Fruit fly (Drosophila melanogaster) whole organism, embryonic: ENCODE measurements around the gene Clc.

ENCODE experiments used
- Ada2b ChIP-seq: fragments of 200-800 bp; sonication (Bioruptor generic); IDR thresholded peaks from 2 replicates; pipeline ENCODE4 v1.3.6; 2022; ENCODE audit warnings: missing biosample characterization, missing genetic modification characterization
- Adf1 ChIP-seq: fragments of 200-800 bp; sonication (Bioruptor generic); IDR thresholded peaks from 2 replicates; pipeline ENCODE4 v1.3.6; 2022; ENCODE audit warnings: missing biosample characterization, missing genetic modification characterization
- Atf3 ChIP-seq: fragments of 200-800 bp; sonication (Bioruptor generic); optimal IDR thresholded peaks from 3 replicates; lab custom pipeline; 2016; ENCODE audit warnings: missing biosample characterization, missing genetic modification characterization
- CG10147 ChIP-seq: fragments of 200-800 bp; sonication (Bioruptor generic); optimal IDR thresholded peaks from 2 replicates; lab custom pipeline; 2019; ENCODE audit warnings: missing biosample characterization, mild to moderate bottlenecking, missing genetic modification characterization, moderate library complexity
- CG10979 ChIP-seq: fragments of 200-800 bp; sonication (Bioruptor generic); optimal IDR thresholded peaks from 2 replicates; lab custom pipeline; 2018; ENCODE audit warnings: missing biosample characterization, mild to moderate bottlenecking, missing genetic modification characterization, moderate library complexity
- CG11085 ChIP-seq: fragments of 200-800 bp; sonication (Bioruptor generic); IDR thresholded peaks from 2 replicates; pipeline ENCODE4 v1.3.6; 2022; ENCODE audit warnings: missing biosample characterization, missing genetic modification characterization
- CG13894 ChIP-seq: fragments of 200-800 bp; sonication (Bioruptor generic); optimal IDR thresholded peaks from 3 replicates; lab custom pipeline; 2018; ENCODE audit warnings: missing biosample characterization, mild to moderate bottlenecking, missing genetic modification characterization, moderate library complexity
- CG14014 ChIP-seq: fragments of 200-800 bp; sonication (Bioruptor generic); IDR thresholded peaks from 2 replicates; pipeline ENCODE4 v1.3.6; 2022; ENCODE audit warnings: missing biosample characterization, missing genetic modification characterization
- CG14441 ChIP-seq: fragments of 200-800 bp; sonication (Bioruptor generic); IDR thresholded peaks from 2 replicates; pipeline ENCODE4 v1.3.6; 2022; ENCODE audit warnings: missing biosample characterization, missing genetic modification characterization
- CG18011 ChIP-seq: fragments of 200-800 bp; sonication (Bioruptor generic); optimal IDR thresholded peaks from 2 replicates; lab custom pipeline; 2017; ENCODE audit warnings: missing biosample characterization, missing genetic modification characterization, mild to moderate bottlenecking, moderate library complexity, missing genotype
- CG34422 ChIP-seq: fragments of 200-800 bp; sonication (Bioruptor generic); IDR thresholded peaks from 3 replicates; pipeline ENCODE4 v1.3.6; 2022; ENCODE audit warnings: missing biosample characterization, missing genetic modification characterization
- CG4404 ChIP-seq: fragments of 200-800 bp; sonication (Bioruptor generic); IDR thresholded peaks from 2 replicates; pipeline ENCODE4 v1.3.6; 2022; ENCODE audit warnings: missing biosample characterization, missing genetic modification characterization
- CG4854 ChIP-seq: fragments of 200-800 bp; sonication (Bioruptor generic); optimal IDR thresholded peaks from 2 replicates; lab custom pipeline; 2016; ENCODE audit warnings: missing biosample characterization, missing genetic modification characterization, inconsistent platforms
- CG6791 ChIP-seq: fragments of 200-800 bp; sonication (Bioruptor generic); IDR thresholded peaks from 3 replicates; pipeline ENCODE4 v1.3.6; 2022; ENCODE audit warnings: missing biosample characterization, missing genetic modification characterization; ENCODE audit not compliant: partially characterized antibody
- CG7786 ChIP-seq: fragments of 200-800 bp; sonication (Bioruptor generic); optimal IDR thresholded peaks from 2 replicates; lab custom pipeline; 2016; ENCODE audit warnings: missing biosample characterization, missing genetic modification characterization
- CG7963 ChIP-seq: fragments of 200-800 bp; sonication (Bioruptor generic); IDR thresholded peaks from 3 replicates; pipeline ENCODE4 v1.3.6; 2022; ENCODE audit warnings: missing biosample characterization, missing genetic modification characterization; ENCODE audit not compliant: partially characterized antibody
- GATAe ChIP-seq: fragments of 200-800 bp; sonication (Bioruptor generic); conservative IDR thresholded peaks from 2 replicates; pipeline ENCODE4 v1.3.6; 2022; ENCODE audit warnings: missing biosample characterization, missing genetic modification characterization
- HHEX ChIP-seq: fragments of 200-800 bp; sonication (Bioruptor generic); optimal IDR thresholded peaks from 3 replicates; lab custom pipeline; 2017; ENCODE audit warnings: missing biosample characterization, mild to moderate bottlenecking, missing genetic modification characterization, missing genetic modification reagents
- HLH3B ChIP-seq: fragments of 200-800 bp; sonication (Bioruptor generic); IDR thresholded peaks from 2 replicates; pipeline ENCODE4 v1.3.6; 2022; ENCODE audit warnings: missing biosample characterization, missing genetic modification characterization
- Hey ChIP-seq: fragments of 200-800 bp; sonication (Bioruptor generic); optimal IDR thresholded peaks from 3 replicates; lab custom pipeline; 2018; ENCODE audit warnings: missing biosample characterization, mild to moderate bottlenecking, missing genetic modification characterization
- HmgD ChIP-seq: fragments of 200-800 bp; sonication (Bioruptor generic); optimal IDR thresholded peaks from 3 replicates; lab custom pipeline; 2016; ENCODE audit warnings: missing biosample characterization, missing genetic modification characterization
- Hmr ChIP-seq: fragments of 200-800 bp; sonication (Bioruptor generic); optimal IDR thresholded peaks from 3 replicates; lab custom pipeline; 2017; ENCODE audit warnings: mild to moderate bottlenecking, missing biosample characterization, missing genetic modification reagents, missing genetic modification characterization
- Hmx ChIP-seq: fragments of 200-800 bp; sonication (Bioruptor generic); optimal IDR thresholded peaks from 2 replicates; lab custom pipeline; 2016; ENCODE audit warnings: missing biosample characterization, missing genetic modification characterization
- Max ChIP-seq: fragments of 200-800 bp; sonication (Bioruptor generic); optimal IDR thresholded peaks from 2 replicates; lab custom pipeline; 2016; ENCODE audit warnings: missing biosample characterization, mild to moderate bottlenecking, missing genetic modification characterization
- Nf-YC ChIP-seq: fragments of 200-800 bp; optimal IDR thresholded peaks from 3 replicates; lab custom pipeline; 2019; ENCODE audit warnings: missing biosample characterization, mild to moderate bottlenecking, missing genetic modification characterization, moderate library complexity
- Rx ChIP-seq: fragments of 200-800 bp; sonication (Bioruptor generic); IDR thresholded peaks from 2 replicates; pipeline ENCODE4 v1.3.6; 2022; ENCODE audit warnings: missing biosample characterization, missing genetic modification characterization
- ara ChIP-seq: fragments of 200-800 bp; sonication (Bioruptor generic); IDR thresholded peaks from 2 replicates; pipeline ENCODE4 v1.3.6; 2022; ENCODE audit warnings: missing biosample characterization, missing genetic modification characterization
- az2 ChIP-seq: fragments of 200-800 bp; sonication (Bioruptor generic); optimal IDR thresholded peaks from 3 replicates; lab custom pipeline; 2016; ENCODE audit warnings: missing biosample characterization, missing genetic modification characterization
- bab2 ChIP-seq: fragments of 200-800 bp; sonication (Bioruptor generic); optimal IDR thresholded peaks from 2 replicates; lab custom pipeline; 2016; ENCODE audit warnings: missing biosample characterization, missing genetic modification characterization
- cad ChIP-seq: fragments of >200 bp; optimal IDR thresholded peaks from 2 replicates; lab custom pipeline; 2017; ENCODE audit warnings: missing biosample characterization, missing genetic modification characterization
- caup ChIP-seq: fragments of 200-800 bp; sonication (Bioruptor generic); optimal IDR thresholded peaks from 3 replicates; lab custom pipeline; 2017; ENCODE audit warnings: missing biosample characterization, mild to moderate bottlenecking, missing genetic modification characterization, moderate library complexity; ENCODE audit not compliant: severe bottlenecking
- crp ChIP-seq, 2 experiments: fragments of 200-800 bp; sonication (Bioruptor generic); optimal IDR thresholded peaks; 2 replicates in 1 of 2; 3 replicates in 1 of 2; lab custom pipeline; 2017; ENCODE audit warnings: missing biosample characterization in 2 of 2, missing genetic modification characterization in 2 of 2, mild to moderate bottlenecking in 1 of 2, moderate library complexity in 1 of 2
- dm ChIP-seq: fragments of 200-800 bp; sonication (Bioruptor generic); optimal IDR thresholded peaks from 3 replicates; lab custom pipeline; 2016; ENCODE audit warnings: missing biosample characterization, missing genetic modification characterization
- dmrt99B ChIP-seq: fragments of 200-800 bp; sonication (Bioruptor generic); optimal IDR thresholded peaks from 2 replicates; lab custom pipeline; 2018; ENCODE audit warnings: missing biosample characterization, mild to moderate bottlenecking, missing genetic modification characterization, moderate library complexity
- gfzf ChIP-seq: fragments of 200-800 bp; sonication (Bioruptor generic); optimal IDR thresholded peaks from 2 replicates; lab custom pipeline; 2016; ENCODE audit warnings: missing biosample characterization, mild to moderate bottlenecking, missing genetic modification characterization, moderate library complexity
- onecut ChIP-seq: fragments of 200-800 bp; sonication (Bioruptor generic); IDR thresholded peaks from 2 replicates; pipeline ENCODE4 v1.3.6; 2022; ENCODE audit warnings: missing biosample characterization, missing genetic modification characterization
- org-1 ChIP-seq: fragments of 200-800 bp; sonication (Bioruptor generic); optimal IDR thresholded peaks from 2 replicates; lab custom pipeline; 2017; ENCODE audit warnings: missing biosample characterization, missing genetic modification characterization
- pita ChIP-seq: fragments of 200-800 bp; sonication (Bioruptor generic); optimal IDR thresholded peaks from 2 replicates; lab custom pipeline; 2017; ENCODE audit warnings: missing biosample characterization, mild to moderate bottlenecking, missing genetic modification characterization
- ro ChIP-seq: fragments of 200-800 bp; sonication (Bioruptor generic); IDR thresholded peaks from 2 replicates; pipeline ENCODE4 v1.3.6; 2022; ENCODE audit warnings: missing biosample characterization, missing genetic modification characterization
- schlank ChIP-seq: fragments of 200-800 bp; sonication (Bioruptor generic); optimal IDR thresholded peaks from 2 replicates; lab custom pipeline; 2018; ENCODE audit warnings: missing biosample characterization, mild to moderate bottlenecking, missing genetic modification characterization
- scrt ChIP-seq: fragments of 200-800 bp; sonication (Bioruptor generic); optimal IDR thresholded peaks from 2 replicates; lab custom pipeline; 2018; ENCODE audit warnings: missing biosample characterization, mild to moderate bottlenecking, missing genetic modification characterization, moderate library complexity
- ssp ChIP-seq: fragments of 200-800 bp; sonication (Bioruptor generic); IDR thresholded peaks from 2 replicates; pipeline ENCODE4 v1.3.6; 2022; ENCODE audit warnings: missing biosample characterization, missing genetic modification characterization
- tll ChIP-seq, 2 experiments: fragments of 200-800 bp in 1 of 2; fragments of >200 bp in 1 of 2; sonication (Bioruptor generic) in 1 of 2; optimal IDR thresholded peaks; 2 replicates each; lab custom pipeline; 2017 to 2019; ENCODE audit warnings: missing biosample characterization in 2 of 2, missing genetic modification characterization in 2 of 2, mild to moderate bottlenecking in 1 of 2, moderate library complexity in 1 of 2
- tup ChIP-seq: fragments of 200-800 bp; sonication (Bioruptor generic); optimal IDR thresholded peaks from 2 replicates; lab custom pipeline; 2016; ENCODE audit warnings: missing biosample characterization, mild to moderate bottlenecking, missing genetic modification characterization, moderate library complexity
- twi ChIP-seq: fragments of 200-800 bp; optimal IDR thresholded peaks from 2 replicates; lab custom pipeline; 2019; ENCODE audit warnings: missing biosample characterization, mild to moderate bottlenecking, missing genetic modification characterization, moderate library complexity
- usp ChIP-seq: fragments of >200 bp; optimal IDR thresholded peaks from 2 replicates; lab custom pipeline; 2017; ENCODE audit warnings: missing biosample characterization, missing genetic modification characterization
- zen ChIP-seq: fragments of 200-800 bp; sonication (Bioruptor generic); optimal IDR thresholded peaks from 3 replicates; lab custom pipeline; 2018; ENCODE audit warnings: missing biosample characterization, mild to moderate bottlenecking, missing genetic modification characterization, moderate library complexity

Gene Clc

dm6 chr3L:20276615-20277014 lies 35.8 kb downstream of the Clc start (continued):
- no peak for TF ChIP-seq Adf1 (GFP tag; lab: Robert Waterston, UW)
- TF ChIP-seq GATAe (GFP tag; lab: Robert Waterston, UW): no peak
- no peak for TF ChIP-seq bab2 (GFP tag; lab: Kevin White, UChicago)
- TF ChIP-seq gfzf: no peak
- TF ChIP-seq HHEX (GFP tag; lab: Kevin White, UChicago): no peak
- peak; percentile 55 for TF ChIP-seq Hmr (GFP tag; lab: Kevin White, UChicago)
- no peak for TF ChIP-seq Hmx
- TF ChIP-seq ara (GFP tag; lab: Robert Waterston, UW): no peak
- peak; percentile 53; the same call in 1 of the 3 replicates for TF ChIP-seq CG34422 (GFP tag; lab: Robert Waterston, UW)
- peak; percentile 0 for TF ChIP-seq az2
- peak; percentile 2 for TF ChIP-seq Max (GFP tag; lab: Kevin White, UChicago)
- TF ChIP-seq HLH3B (GFP tag; lab: Robert Waterston, UW): peak; percentile 54
- no peak for TF ChIP-seq pita (GFP tag; lab: Kevin White, UChicago)
- TF ChIP-seq CG4854 (GFP tag; lab: Kevin White, UChicago): peak; percentile 30
- TF ChIP-seq Atf3: no peak
- no peak; the same call in 1 of the 2 replicates for TF ChIP-seq ssp (GFP tag; lab: Robert Waterston, UW)
- no peak for TF ChIP-seq CG7963 (GFP tag; lab: Robert Waterston, UW)
- TF ChIP-seq CG14441 (GFP tag; lab: Robert Waterston, UW): peak; percentile 42; the same call in 1 of the 2 replicates
- peak; percentile 69 for TF ChIP-seq dmrt99B
- no peak for TF ChIP-seq CG18011 (GFP tag; lab: Kevin White, UChicago)

DNA sequence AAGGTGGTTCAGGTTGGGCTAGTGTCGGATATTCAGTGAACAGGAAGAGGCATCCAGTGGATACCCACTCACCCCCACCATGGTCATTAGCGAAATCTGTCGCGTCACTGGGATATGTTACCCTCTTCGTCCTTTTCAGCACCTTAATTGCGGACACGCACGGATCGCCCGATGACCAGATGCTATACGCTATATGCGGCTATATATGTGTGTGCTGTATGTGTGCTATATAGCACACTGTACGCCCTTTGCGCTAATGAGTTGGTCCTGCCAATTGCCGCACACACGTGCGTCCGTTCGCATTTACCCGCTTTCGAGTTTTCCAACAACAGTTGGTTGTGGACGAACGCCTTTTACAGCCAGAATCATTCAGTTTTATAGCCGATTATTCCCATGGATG lies 40.4 kb downstream of the Clc start:
- TF ChIP-seq CG7786 (GFP tag; lab: Kevin White, UChicago) (no peak), CG13894 (peak; percentile 86), schlank (no peak), usp (GFP tag; lab: Kevin White, UChicago) (no peak), CG10147 (GFP tag; lab: Kevin White, UChicago) (no peak), Hey (tag; lab: Kevin White, UChicago) (peak; percentile 62), crp (GFP tag; optimal IDR thresholded peaks at IDR 0.05; lab: Kevin White, UChicago) (no peak), Adf1 (GFP tag; lab: Robert Waterston, UW) (no peak), Rx (no peak), CG14014 (GFP tag; lab: Robert Waterston, UW) (no peak), twi (tag; lab: Kevin White, UChicago) (peak; percentile 47), org-1 (GFP tag; lab: Kevin White, UChicago) (no peak), tup (GFP tag; lab: Kevin White, UChicago) (no peak), CG11085 (GFP tag; lab: Robert Waterston, UW) (no peak), CG6791 (GFP tag; lab: Robert Waterston, UW) (no peak), CG4404 (GFP tag; lab: Robert Waterston, UW) (no peak), ro (no peak), CG14441 (GFP tag; lab: Robert Waterston, UW) (no peak), zen (tag; lab: Kevin White, UChicago) (peak; percentile 53), scrt (peak; percentile 11), GATAe (GFP tag; lab: Robert Waterston, UW) (no peak), onecut (GFP tag; lab: Robert Waterston, UW) (no peak), dm (no peak), caup (GFP tag; lab: Kevin White, UChicago) (no peak), cad (peak; percentile 47), Nf-YC (tag; lab: Kevin White, UChicago) (no peak), HmgD (GFP tag; lab: Kevin White, UChicago) (no peak), tll (GFP tag; optimal IDR thresholded peaks at IDR 0.05; lab: Kevin White, UChicago) (peak in 1 of 2 experiments; percentile 63), Ada2b (GFP tag; lab: Robert Waterston, UW) (no peak), CG10979 (tag; lab: Kevin White, UChicago) (no peak)
- TF ChIP-seq, all 482 proteins: peak for 7
